Worm (Caenorhabditis elegans) whole organism, L1 larva: ENCODE data around the gene K08H2.7.

Source experiments
- C16A3.4 ChIP-seq: fragments of 150-350 bp; optimal IDR thresholded peaks from 2 replicates; lab custom pipeline; 2014; ENCODE audit warnings: missing biosample characterization, missing genetic modification characterization
- C34B4.2 ChIP-seq: sonication (generic microtip); optimal IDR thresholded peaks from 2 replicates; lab custom pipeline; 2017; ENCODE audit warnings: mild to moderate bottlenecking, missing genetic modification characterization, missing compliant biosample characterization
- aha-1 ChIP-seq: fragments of 150-350 bp; optimal IDR thresholded peaks from 2 replicates; lab custom pipeline; 2014; ENCODE audit warnings: missing biosample characterization, missing genetic modification characterization
- aly-2 ChIP-seq: fragments of 150-350 bp; optimal IDR thresholded peaks from 2 replicates; lab custom pipeline; 2014; ENCODE audit warnings: missing biosample characterization, missing genetic modification characterization
- blmp-1 ChIP-seq: fragments of 150-350 bp; optimal IDR thresholded peaks from 2 replicates; lab custom pipeline; 2014; ENCODE audit warnings: missing biosample characterization, missing genetic modification characterization
- ceh-63 ChIP-seq: fragments of 200-800 bp; sonication (Bioruptor generic); optimal IDR thresholded peaks from 2 replicates; lab custom pipeline; 2018; ENCODE audit warnings: mild to moderate bottlenecking, missing genetic modification characterization, missing compliant biosample characterization
- ceh-8 ChIP-seq: fragments of 200-800 bp; sonication (Bioruptor generic); optimal IDR thresholded peaks from 2 replicates; lab custom pipeline; 2018; ENCODE audit warnings: mild to moderate bottlenecking, missing genetic modification characterization, moderate library complexity, missing compliant biosample characterization
- ceh-82 ChIP-seq, 3 experiments: fragments of 150-350 bp in 1 of 3; sonication (generic microtip) in 2 of 3; optimal IDR thresholded peaks; 2 replicates each; lab custom pipeline; 2014 to 2017; ENCODE audit warnings: missing biosample characterization in 3 of 3, missing genetic modification characterization in 3 of 3
- ceh-90 ChIP-seq: sonication (generic microtip); optimal IDR thresholded peaks from 2 replicates; lab custom pipeline; 2016; ENCODE audit warnings: missing genetic modification characterization, missing compliant biosample characterization
- dpl-1 ChIP-seq, 3 experiments: fragments of 150-350 bp in 2 of 3; sonication (generic microtip) in 1 of 3; optimal IDR thresholded peaks; 2 replicates each; lab custom pipeline; 2014 to 2017; ENCODE audit warnings: missing biosample characterization in 3 of 3, missing genetic modification characterization in 3 of 3, missing genetic modification reagents in 3 of 3
- dsc-1 ChIP-seq: sonication (generic microtip); optimal IDR thresholded peaks from 2 replicates; lab custom pipeline; 2016; ENCODE audit warnings: mild to moderate bottlenecking, missing genetic modification characterization, missing compliant biosample characterization
- efl-1 ChIP-seq, 4 experiments: fragments of 150-350 bp; optimal IDR thresholded peaks in 3 of 4; peaks in 1 of 4; 1 replicate in 1 of 4; 2 replicates in 3 of 4; lab custom pipeline; 2014; ENCODE audit warnings: missing biosample characterization in 2 of 4, missing genetic modification characterization in 2 of 4, missing genetic modification reagents in 2 of 4
- egl-27 ChIP-seq, 2 experiments: fragments of 150-350 bp in 1 of 2; sonication (generic microtip); optimal IDR thresholded peaks; 3 replicates each; lab custom pipeline; 2017 to 2018; ENCODE audit warnings: missing biosample characterization in 2 of 2, missing genetic modification characterization in 2 of 2, missing genetic modification reagents in 2 of 2
- elt-2 ChIP-seq: sonication (generic microtip); optimal IDR thresholded peaks from 2 replicates; lab custom pipeline; 2016; ENCODE audit warnings: missing genetic modification characterization, mild to moderate bottlenecking, inconsistent platforms, missing compliant biosample characterization, missing genetic modification reagents
- elt-3 ChIP-seq, 6 experiments: fragments of 150-350 bp in 1 of 6; sonication (generic microtip); optimal IDR thresholded peaks; 2 replicates each; lab custom pipeline; 2017 to 2018; ENCODE audit warnings: missing biosample characterization in 6 of 6, missing genetic modification characterization in 6 of 6, inconsistent platforms in 1 of 6
- fkh-10 ChIP-seq: sonication (generic microtip); optimal IDR thresholded peaks from 2 replicates; lab custom pipeline; 2017; ENCODE audit warnings: missing biosample characterization, missing genetic modification reagents, missing genetic modification characterization
- fkh-8 ChIP-seq: sonication (generic microtip); optimal IDR thresholded peaks from 2 replicates; lab custom pipeline; 2016; ENCODE audit warnings: mild to moderate bottlenecking, missing genetic modification characterization, missing compliant biosample characterization
- fos-1 ChIP-seq: fragments of 150-350 bp; optimal IDR thresholded peaks from 2 replicates; lab custom pipeline; 2014; ENCODE audit warnings: missing biosample characterization, missing genetic modification characterization
- grh-1 ChIP-seq: fragments of 200-800 bp; sonication (Bioruptor generic); IDR thresholded peaks from 2 replicates; pipeline ENCODE4 v1.3.6; 2022; ENCODE audit warnings: missing genetic modification reagents, missing genetic modification characterization, missing compliant biosample characterization
- irx-1 ChIP-seq: sonication (generic microtip); optimal IDR thresholded peaks from 2 replicates; lab custom pipeline; 2016; ENCODE audit warnings: missing genetic modification characterization, missing compliant biosample characterization
- isw-1 ChIP-seq: fragments of 200-800 bp; sonication (Bioruptor generic); IDR thresholded peaks from 2 replicates; pipeline ENCODE4 v1.3.6; 2022; ENCODE audit warnings: missing genetic modification characterization, missing compliant biosample characterization
- jun-1 ChIP-seq: fragments of 150-350 bp; optimal IDR thresholded peaks from 2 replicates; lab custom pipeline; 2014; ENCODE audit warnings: missing biosample characterization, missing genetic modification reagents, missing genetic modification characterization
- lin-13 ChIP-seq: fragments of 150-350 bp; optimal IDR thresholded peaks from 2 replicates; lab custom pipeline; 2014; ENCODE audit warnings: missing biosample characterization, missing genetic modification reagents, missing genetic modification characterization
- lin-14 ChIP-seq: fragments of 200-800 bp; sonication (Bioruptor generic); optimal IDR thresholded peaks from 2 replicates; lab custom pipeline; 2018; ENCODE audit warnings: mild to moderate bottlenecking, missing genetic modification characterization, moderate library complexity, missing compliant biosample characterization
- lin-35 ChIP-seq, 2 experiments: fragments of 150-350 bp; optimal IDR thresholded peaks; 2 replicates each; lab custom pipeline; 2014; ENCODE audit warnings: missing biosample characterization in 2 of 2, missing genetic modification characterization in 2 of 2, missing genetic modification reagents in 2 of 2
- lsy-2 ChIP-seq, 2 experiments: fragments of 150-350 bp; optimal IDR thresholded peaks; 2 replicates each; lab custom pipeline; 2014; ENCODE audit warnings: missing biosample characterization in 2 of 2, missing genetic modification characterization in 2 of 2
- mab-9 ChIP-seq: fragments of 200-800 bp; sonication (Bioruptor generic); IDR thresholded peaks from 2 replicates; pipeline ENCODE4 v1.3.6; 2022; ENCODE audit warnings: missing genetic modification reagents, missing genetic modification characterization, missing compliant biosample characterization
- mdl-1 ChIP-seq, 2 experiments: fragments of 150-350 bp; optimal IDR thresholded peaks; 2 replicates each; lab custom pipeline; 2014 to 2017; ENCODE audit warnings: missing biosample characterization in 2 of 2, missing genetic modification characterization in 2 of 2, inconsistent platforms in 1 of 2
- mef-2 ChIP-seq: fragments of 150-350 bp; optimal IDR thresholded peaks from 2 replicates; lab custom pipeline; 2014; ENCODE audit warnings: missing biosample characterization, missing genetic modification characterization
- mep-1 ChIP-seq: fragments of 150-350 bp; optimal IDR thresholded peaks from 2 replicates; lab custom pipeline; 2014; ENCODE audit warnings: missing biosample characterization, missing genetic modification characterization
- nhr-19 ChIP-seq: fragments of 200-800 bp; sonication (Bioruptor generic); conservative IDR thresholded peaks from 2 replicates; pipeline ENCODE4 v1.3.6; 2022; ENCODE audit warnings: missing genetic modification characterization, missing compliant biosample characterization
- nhr-20 ChIP-seq: sonication (generic microtip); optimal IDR thresholded peaks from 2 replicates; lab custom pipeline; 2016; ENCODE audit warnings: mild to moderate bottlenecking, missing genetic modification characterization, missing compliant biosample characterization
- nhr-237 ChIP-seq: fragments of 150-350 bp; optimal IDR thresholded peaks from 2 replicates; lab custom pipeline; 2014; ENCODE audit warnings: missing biosample characterization, missing genetic modification characterization
- nhr-28 ChIP-seq: fragments of 150-350 bp; optimal IDR thresholded peaks from 2 replicates; lab custom pipeline; 2014; ENCODE audit warnings: missing biosample characterization, missing genetic modification characterization
- nhr-47 ChIP-seq: sonication (generic microtip); optimal IDR thresholded peaks from 2 replicates; lab custom pipeline; 2016; ENCODE audit warnings: mild to moderate bottlenecking, missing genetic modification characterization, moderate library complexity, missing compliant biosample characterization
- nhr-71 ChIP-seq: sonication (generic microtip); optimal IDR thresholded peaks from 2 replicates; lab custom pipeline; 2016; ENCODE audit warnings: mild to moderate bottlenecking, missing genetic modification characterization, moderate library complexity, missing compliant biosample characterization
- nhr-77 ChIP-seq: fragments of 150-350 bp; optimal IDR thresholded peaks from 2 replicates; lab custom pipeline; 2014; ENCODE audit warnings: missing biosample characterization, missing genetic modification characterization
- nhr-84 ChIP-seq: sonication (generic microtip); optimal IDR thresholded peaks from 2 replicates; lab custom pipeline; 2017; ENCODE audit warnings: missing biosample characterization, missing genetic modification characterization
- nhr-85 ChIP-seq: sonication (generic microtip); peaks from one replicate; lab custom pipeline; 2016; ENCODE audit warnings: missing genetic modification characterization, inconsistent platforms, missing compliant biosample characterization
- nhr-90 ChIP-seq: sonication (generic microtip); optimal IDR thresholded peaks from 2 replicates; lab custom pipeline; 2016; ENCODE audit warnings: mild to moderate bottlenecking, missing genetic modification characterization, missing compliant biosample characterization; ENCODE audit not compliant: poor library complexity
- pag-3 ChIP-seq: sonication (generic microtip); optimal IDR thresholded peaks from 2 replicates; lab custom pipeline; 2017; ENCODE audit warnings: missing genetic modification characterization, mild to moderate bottlenecking, missing compliant biosample characterization, antibody characterized with exemption, borderline replicate concordance; ENCODE audit not compliant: insufficient read depth
- rnt-1 ChIP-seq: sonication (generic microtip); optimal IDR thresholded peaks from 2 replicates; lab custom pipeline; 2016; ENCODE audit warnings: mild to moderate bottlenecking, missing genetic modification characterization, moderate library complexity, missing compliant biosample characterization
- skn-1 ChIP-seq: fragments of 150-350 bp; optimal IDR thresholded peaks from 2 replicates; lab custom pipeline; 2014; ENCODE audit warnings: missing biosample characterization, missing genetic modification characterization
- snpc-4 ChIP-seq: fragments of 150-350 bp; optimal IDR thresholded peaks from 2 replicates; lab custom pipeline; 2014; ENCODE audit warnings: missing biosample characterization, missing genetic modification characterization
- snu-23 ChIP-seq: sonication (generic microtip); optimal IDR thresholded peaks from 2 replicates; lab custom pipeline; 2016; ENCODE audit warnings: missing genetic modification characterization, missing compliant biosample characterization
- swsn-7 ChIP-seq: sonication (generic microtip); optimal IDR thresholded peaks from 2 replicates; lab custom pipeline; 2016; ENCODE audit warnings: missing genetic modification characterization, missing compliant biosample characterization
- tbx-2 ChIP-seq: sonication (generic microtip); optimal IDR thresholded peaks from 2 replicates; lab custom pipeline; 2016; ENCODE audit warnings: missing genetic modification characterization, missing compliant biosample characterization
- unc-86 ChIP-seq: sonication (generic microtip); optimal IDR thresholded peaks from 2 replicates; lab custom pipeline; 2016; ENCODE audit warnings: missing genetic modification characterization, missing compliant biosample characterization
- vab-15 ChIP-seq: sonication (generic microtip); optimal IDR thresholded peaks from 2 replicates; lab custom pipeline; 2017; ENCODE audit warnings: missing genotype, mild to moderate bottlenecking, missing genetic modification characterization, missing compliant biosample characterization
- xbp-1 ChIP-seq: sonication (generic microtip); optimal IDR thresholded peaks from 2 replicates; lab custom pipeline; 2016; ENCODE audit warnings: missing genetic modification characterization, missing compliant biosample characterization
- ztf-4 ChIP-seq: fragments of 150-350 bp; optimal IDR thresholded peaks from 2 replicates; lab custom pipeline; 2014; ENCODE audit warnings: missing biosample characterization, missing genetic modification characterization

Gene K08H2.7

DNA sequence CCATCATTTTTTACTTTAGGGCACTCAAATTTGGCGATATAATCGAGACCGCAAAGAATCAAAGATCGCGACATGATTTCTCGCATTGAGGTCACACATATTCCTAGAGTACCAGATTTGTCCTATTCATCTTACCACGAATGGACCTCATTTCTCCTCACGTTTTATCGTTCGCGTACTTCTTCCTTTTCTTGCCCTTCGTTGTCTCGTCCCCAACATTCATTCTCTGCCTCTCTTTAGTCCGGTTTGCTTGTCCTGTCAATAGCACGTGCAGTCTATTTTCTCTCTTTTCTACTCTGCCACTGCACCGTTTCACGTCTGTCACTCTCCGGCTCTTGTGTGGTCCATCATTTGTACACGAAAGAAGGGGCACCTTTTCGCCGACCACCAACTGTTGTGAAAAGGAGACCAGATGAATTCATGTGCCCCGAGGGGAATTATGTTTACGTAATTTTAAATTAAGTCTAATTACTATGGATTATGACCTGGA is 3.2 kb upstream of the K08H2.7 start:
- TF ChIP-seq nhr-85 (tag; lab: Kevin White, UChicago) (peak; percentile 87), tbx-2 (peak; percentile 67), grh-1 (peak; percentile 60), ceh-90 (tag; lab: Kevin White, UChicago) (no peak), nhr-90 (tag; lab: Kevin White, UChicago) (peak; percentile 19), ztf-4 (tag; lab: Kevin White, UChicago) (peak; percentile 9), irx-1 (tag; lab: Kevin White, UChicago) (peak; percentile 35), skn-1 (tag; lab: Kevin White, UChicago) (peak; percentile 42), nhr-71 (tag; lab: Kevin White, UChicago) (peak; percentile 89), unc-86 (tag; lab: Kevin White, UChicago) (peak; percentile 55), vab-15 (peak; percentile 39), C16A3.4 (tag; lab: Kevin White, UChicago) (peak; percentile 54), ceh-63 (no peak), elt-2 (tag; lab: Kevin White, UChicago) (no peak), fos-1 (tag; lab: Kevin White, UChicago) (peak; percentile 40), nhr-47 (tag; lab: Kevin White, UChicago) (peak; percentile 69), xbp-1 (tag; lab: Kevin White, UChicago) (peak; percentile 62), mdl-1 (tag; optimal IDR thresholded peaks at IDR 0.05; lab: Kevin White, UChicago) (peak; percentile 86 to 97), fkh-10 (peak; percentile 8), mep-1 (tag; lab: Kevin White, UChicago) (peak; percentile 85), egl-27 (tag; optimal IDR thresholded peaks at IDR 0.05; lab: Kevin White, UChicago) (peak in 1 of 2 experiments; percentile 63), mef-2 (tag; lab: Kevin White, UChicago) (no peak), nhr-84 (tag; lab: Kevin White, UChicago) (no peak), lin-13 (GFP tag; lab: Kevin White, UChicago) (peak; percentile 25), isw-1 (GFP tag; lab: Robert Waterston, UW) (no peak; the same call in none of the 2 replicates), ceh-82 (tag; optimal IDR thresholded peaks at IDR 0.05; lab: Kevin White, UChicago) (peak; percentile 7 to 65 (median 26)), rnt-1 (peak; percentile 82), fkh-8 (tag; lab: Kevin White, UChicago) (peak; percentile 53), swsn-7 (tag; lab: Kevin White, UChicago) (peak; percentile 74), aha-1 (tag; lab: Kevin White, UChicago) (peak; percentile 26), dpl-1 (GFP tag; optimal IDR thresholded peaks at IDR 0.05; lab: Kevin White, UChicago) (no peak), nhr-237 (tag; lab: Kevin White, UChicago) (peak; percentile 28), nhr-20 (tag; lab: Kevin White, UChicago) (peak; percentile 89), nhr-77 (peak; percentile 44), elt-3 (tag; optimal IDR thresholded peaks at IDR 0.05; lab: Kevin White, UChicago) (peak in 2 of 6 experiments; percentile 8 to 28), aly-2 (tag; lab: Kevin White, UChicago) (no peak), snpc-4 (tag; lab: Kevin White, UChicago) (peak; percentile 17), nhr-28 (tag; lab: Kevin White, UChicago) (no peak), dsc-1 (peak; percentile 56), efl-1 (optimal IDR thresholded peaks at IDR 0.05; lab: Kevin White, UChicago) (peak; percentile 34 to 39), efl-1 (GFP tag; optimal IDR thresholded peaks at IDR 0.05 in 1 of 2; lab: Kevin White, UChicago) (peak in 1 of 2 experiments; percentile 46), nhr-19 (GFP tag; lab: Robert Waterston, UW) (peak; percentile 65), lsy-2 (tag; optimal IDR thresholded peaks at IDR 0.05; lab: Kevin White, UChicago) (peak; percentile 54 to 66), pag-3 (tag; lab: Kevin White, UChicago) (peak; percentile 26), mab-9 (GFP tag; lab: Robert Waterston, UW) (0 out of 2 replicates have a peak, but pooled peaks have one; percentile 19), C34B4.2 (tag; lab: Kevin White, UChicago) (no peak), jun-1 (tag; lab: Kevin White, UChicago) (peak; percentile 41), lin-14 (GFP tag; lab: Kevin White, UChicago) (peak; percentile 96), lin-35 (GFP tag; optimal IDR thresholded peaks at IDR 0.05; lab: Kevin White, UChicago) (peak; percentile 64 to 74), ceh-8 (GFP tag; lab: Kevin White, UChicago) (no peak), blmp-1 (tag; lab: Kevin White, UChicago) (peak; percentile 49), snu-23 (peak; percentile 84)
